ENCODE assay signal across 1 fruit fly cellular context in the genomic region with DNA sequence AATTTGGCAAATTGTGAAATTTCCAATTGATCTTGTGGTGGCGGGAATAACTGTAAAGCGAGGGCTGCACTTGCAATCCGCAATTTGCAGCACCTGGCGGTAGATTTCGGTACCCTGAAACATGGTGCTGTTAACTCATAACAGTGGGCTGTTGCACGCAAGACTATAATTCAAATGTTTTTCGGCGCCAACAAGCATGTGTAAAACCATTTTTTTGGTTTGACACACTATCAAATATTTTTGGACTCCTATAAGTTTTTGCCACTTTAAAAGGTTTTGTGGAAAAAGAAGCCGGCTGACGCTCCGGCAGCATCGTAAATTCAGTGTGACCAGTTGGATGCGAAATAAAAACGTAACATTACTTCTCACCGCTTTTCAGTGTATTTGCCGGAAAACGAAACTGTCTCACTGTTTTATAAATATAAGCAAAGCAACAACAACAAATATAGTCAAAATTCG.
TF ChIP-seq lines count a peak whose summit lies in the region.

TSS of gene CG14545 (minus strand) at position 68 of the 459 bp plus-strand sequence.
TSS of gene CG5886 (plus strand) at position 409 of the 459 bp plus-strand sequence.

TF ChIP-seq in whole organism, embryonic, 481 proteins besides CTCF, POLR2A, EP300 and RAD21 (continued from another document):
- TF ChIP-seq CG7987 (GFP tag; optimal IDR thresholded peaks at IDR 0.05; lab: Kevin White, UChicago) (no peak), Rfx (GFP tag; IDR thresholded peaks at IDR 0.05; lab: Robert Waterston, UW) (peak; percentile 18; the same call in 1 of the 2 replicates), CG8478 (optimal IDR thresholded peaks at IDR 0.05; lab: Kevin White, UChicago) (no peak), gfzf (GFP tag; optimal IDR thresholded peaks at IDR 0.05; lab: Kevin White, UChicago) (peak; percentile 91), CG12769 (tag; optimal IDR thresholded peaks at IDR 0.05; lab: Kevin White, UChicago) (no peak), kni (GFP tag; optimal IDR thresholded peaks at IDR 0.05; lab: Kevin White, UChicago) (no peak), Sry-δ (GFP tag; optimal IDR thresholded peaks at IDR 0.05; lab: Kevin White, UChicago) (peak; percentile 37), CG12659 (GFP tag; optimal IDR thresholded peaks at IDR 0.05; lab: Kevin White, UChicago) (peak; percentile 39), Dp (GFP tag; optimal IDR thresholded peaks at IDR 0.05; lab: Kevin White, UChicago) (peak; percentile 80), E2f2 (GFP tag; IDR thresholded peaks at IDR 0.05; lab: Robert Waterston, UW) (peak; percentile 87), CG6254 (GFP tag; optimal IDR thresholded peaks at IDR 0.05; lab: Kevin White, UChicago) (no peak), BEAF-32 (GFP tag; optimal IDR thresholded peaks at IDR 0.05; lab: Kevin White, UChicago) (peak; percentile 34), dpn (GFP tag; optimal IDR thresholded peaks at IDR 0.05; lab: Kevin White, UChicago) (peak in 1 of 2 experiments; percentile 4), jing (GFP tag; optimal IDR thresholded peaks at IDR 0.05; lab: Kevin White, UChicago) (no peak), CG11504 (tag; optimal IDR thresholded peaks at IDR 0.05; lab: Kevin White, UChicago) (peak; percentile 10), CG10431 (GFP tag; optimal IDR thresholded peaks at IDR 0.05; lab: Kevin White, UChicago) (no peak), phol (tag; optimal IDR thresholded peaks at IDR 0.05; lab: Kevin White, UChicago) (peak; percentile 35), MBD-R2 (GFP tag; IDR thresholded peaks at IDR 0.05; lab: Robert Waterston, UW) (peak; percentile 44; the same call in 1 of the 2 replicates), Med (GFP tag; lab: Kevin White, UChicago) (peak; percentile 63), CG3726 (GFP tag; IDR thresholded peaks at IDR 0.05; lab: Robert Waterston, UW) (no peak), Dek (tag; optimal IDR thresholded peaks at IDR 0.05; lab: Kevin White, UChicago) (no peak), btn (GFP tag; optimal IDR thresholded peaks at IDR 0.05; lab: Kevin White, UChicago) (no peak), Dip2 (GFP tag; IDR thresholded peaks at IDR 0.05; lab: Robert Waterston, UW) (no peak), CG11696 (GFP tag; IDR thresholded peaks at IDR 0.05; lab: Robert Waterston, UW) (no peak), CG33213 (GFP tag; optimal IDR thresholded peaks at IDR 0.05; lab: Kevin White, UChicago) (peak; percentile 36), CG3407 (GFP tag; optimal IDR thresholded peaks at IDR 0.05; lab: Kevin White, UChicago) (no peak), fru (optimal IDR thresholded peaks at IDR 0.05; lab: Kevin White, UChicago) (no peak), CG30403 (GFP tag; optimal IDR thresholded peaks at IDR 0.05; lab: Kevin White, UChicago) (peak; percentile 23), dm (GFP tag; optimal IDR thresholded peaks at IDR 0.05; lab: Kevin White, UChicago) (no peak), trem (tag; optimal IDR thresholded peaks at IDR 0.05; lab: Kevin White, UChicago) (peak; percentile 82), Elba2 (GFP tag; optimal IDR thresholded peaks at IDR 0.05; lab: Kevin White, UChicago) (peak; percentile 94), CG3995 (GFP tag; optimal IDR thresholded peaks at IDR 0.05; lab: Kevin White, UChicago) (no peak), Mes4 (GFP tag; optimal IDR thresholded peaks at IDR 0.05; lab: Kevin White, UChicago) (no peak), CG6175 (GFP tag; IDR thresholded peaks at IDR 0.05; lab: Robert Waterston, UW) (no peak), CoRest (tag; optimal IDR thresholded peaks at IDR 0.05; lab: Kevin White, UChicago) (peak; percentile 23), insv (GFP tag; optimal IDR thresholded peaks at IDR 0.05; lab: Kevin White, UChicago) (peak in 1 of 2 experiments; percentile 3), nmo (GFP tag; optimal IDR thresholded peaks at IDR 0.05; lab: Kevin White, UChicago) (peak; percentile 63), YL-1 (GFP tag; optimal IDR thresholded peaks at IDR 0.05; lab: Kevin White, UChicago) (peak; percentile 19), Lhr (GFP tag; optimal IDR thresholded peaks at IDR 0.05; lab: Kevin White, UChicago) (peak; percentile 74), CG17186 (GFP tag; optimal IDR thresholded peaks at IDR 0.05; lab: Kevin White, UChicago) (peak; percentile 100), lilli (GFP tag; optimal IDR thresholded peaks at IDR 0.05; lab: Kevin White, UChicago) (peak; percentile 15), stwl (tag; optimal IDR thresholded peaks at IDR 0.05; lab: Kevin White, UChicago) (peak; percentile 89), hkb (optimal IDR thresholded peaks at IDR 0.05; lab: Kevin White, UChicago) (peak; percentile 93), hkb (GFP tag; IDR thresholded peaks at IDR 0.05; lab: Robert Waterston, UW) (no peak), Spps (tag; optimal IDR thresholded peaks at IDR 0.05; lab: Kevin White, UChicago) (no peak), tx (GFP tag; optimal IDR thresholded peaks at IDR 0.05; lab: Kevin White, UChicago) (no peak), pho (GFP tag; optimal IDR thresholded peaks at IDR 0.05; lab: Kevin White, UChicago) (peak; percentile 24), al (GFP tag; IDR thresholded peaks at IDR 0.05; lab: Robert Waterston, UW) (no peak), CG7928 (GFP tag; optimal IDR thresholded peaks at IDR 0.05; lab: Kevin White, UChicago) (peak; percentile 88), CG15514 (GFP tag; optimal IDR thresholded peaks at IDR 0.05; lab: Kevin White, UChicago) (peak; percentile 33), CG9437 (GFP tag; optimal IDR thresholded peaks at IDR 0.05; lab: Kevin White, UChicago) (no peak), ro (GFP tag; IDR thresholded peaks at IDR 0.05; lab: Robert Waterston, UW) (no peak), Rx (GFP tag; IDR thresholded peaks at IDR 0.05; lab: Robert Waterston, UW) (peak; percentile 26; the same call in 1 of the 2 replicates), CG14965 (GFP tag; optimal IDR thresholded peaks at IDR 0.05; lab: Kevin White, UChicago; ENCODE audit: borderline replicate concordance) (peak; percentile 36), CG2129 (GFP tag; IDR thresholded peaks at IDR 0.05; lab: Robert Waterston, UW; ENCODE audit: partially characterized antibody) (no peak), Hr78 (GFP tag; optimal IDR thresholded peaks at IDR 0.05; lab: Kevin White, UChicago) (no peak), lmd (GFP tag; IDR thresholded peaks at IDR 0.05; lab: Robert Waterston, UW) (no peak), knrl (GFP tag; IDR thresholded peaks at IDR 0.05; lab: Robert Waterston, UW; ENCODE audit: partially characterized antibody) (peak; percentile 34; the same call in 1 of the 3 replicates), CG5953 (GFP tag; IDR thresholded peaks at IDR 0.05; lab: Robert Waterston, UW) (no peak), Kr (GFP tag; optimal IDR thresholded peaks at IDR 0.05; lab: Kevin White, UChicago) (no peak), Hey (tag; optimal IDR thresholded peaks at IDR 0.05; lab: Kevin White, UChicago) (no peak), pzg (GFP tag; optimal IDR thresholded peaks at IDR 0.05; lab: Kevin White, UChicago) (peak; percentile 75), Aef1 (GFP tag; IDR thresholded peaks at IDR 0.05; lab: Robert Waterston, UW) (no peak), CG1233 (GFP tag; optimal IDR thresholded peaks at IDR 0.05; lab: Kevin White, UChicago) (no peak), prd (optimal IDR thresholded peaks at IDR 0.05; lab: Kevin White, UChicago) (no peak), prd (GFP tag; IDR thresholded peaks at IDR 0.05; lab: Robert Waterston, UW) (0 out of 3 replicates have a peak, but pooled peaks have one; percentile 5), zfh1 (GFP tag; IDR thresholded peaks at IDR 0.05; lab: Robert Waterston, UW) (0 out of 3 replicates have a peak, but pooled peaks have one; percentile 23), CG2199 (GFP tag; IDR thresholded peaks at IDR 0.05; lab: Robert Waterston, UW) (no peak), so (GFP tag; IDR thresholded peaks at IDR 0.05; lab: Robert Waterston, UW) (no peak), en (GFP tag; optimal IDR thresholded peaks at IDR 0.05; lab: Kevin White, UChicago) (no peak), tgo (GFP tag; IDR thresholded peaks at IDR 0.05; lab: Robert Waterston, UW) (no peak), HLHmδ (GFP tag; optimal IDR thresholded peaks at IDR 0.05; lab: Kevin White, UChicago) (no peak), CG11085 (GFP tag; IDR thresholded peaks at IDR 0.05; lab: Robert Waterston, UW) (no peak), CG13287 (GFP tag; IDR thresholded peaks at IDR 0.05; lab: Robert Waterston, UW; ENCODE audit: partially characterized antibody) (0 out of 2 replicates have a peak, but pooled peaks have one; percentile 47), CG4360 (GFP tag; IDR thresholded peaks at IDR 0.05; lab: Robert Waterston, UW) (peak; percentile 84), CG9797 (GFP tag; optimal IDR thresholded peaks at IDR 0.05; lab: Kevin White, UChicago) (peak; percentile 85), CG2120 (GFP tag; optimal IDR thresholded peaks at IDR 0.05; lab: Kevin White, UChicago) (peak; percentile 37), crc (GFP tag; optimal IDR thresholded peaks at IDR 0.05; lab: Kevin White, UChicago) (no peak), rib (GFP tag; IDR thresholded peaks at IDR 0.05; lab: Robert Waterston, UW) (no peak), CG10366 (GFP tag; IDR thresholded peaks at IDR 0.05; lab: Robert Waterston, UW) (no peak), CG10267 (tag; optimal IDR thresholded peaks at IDR 0.05; lab: Kevin White, UChicago) (peak; percentile 47), emc (GFP tag; optimal IDR thresholded peaks at IDR 0.05; lab: Kevin White, UChicago) (no peak), kay (GFP tag; optimal IDR thresholded peaks at IDR 0.05; lab: Kevin White, UChicago) (no peak), tio (GFP tag; optimal IDR thresholded peaks at IDR 0.05; lab: Kevin White, UChicago) (no peak), chif (GFP tag; optimal IDR thresholded peaks at IDR 0.05; lab: Kevin White, UChicago) (no peak), CG4617 (GFP tag; optimal IDR thresholded peaks at IDR 0.05; lab: Kevin White, UChicago; ENCODE audit: borderline replicate concordance) (peak; percentile 29), Ets97D (GFP tag; optimal IDR thresholded peaks at IDR 0.05; lab: Kevin White, UChicago) (peak; percentile 59), CG13894 (tag; optimal IDR thresholded peaks at IDR 0.05; lab: Kevin White, UChicago) (no peak)
